Fruit fly (Drosophila melanogaster): ENCODE measurements around the gene CG33333.
"Not testable (repeated sequence)": the region's sequence is repeated elsewhere in the genome, so short reads cannot be mapped to it uniquely, and the experiment has no call there.

The CG33333 gene

dm6 chr3R:17440628-17441027, 23.4 kb downstream of the CG33333 start, which contains the start of gene CG14331:
TSS of gene CG14331 (minus strand) at chr3R:17440728.
- TF ChIP-seq noc (tag; optimal IDR thresholded peaks at IDR 0.05) = no peak

- TF ChIP-seq noc (tag; optimal IDR thresholded peaks at IDR 0.05) = no peak
Observed at dm6 chr3R:17447615-17448014, 30.3 kb downstream of the CG33333 start.

DNA sequence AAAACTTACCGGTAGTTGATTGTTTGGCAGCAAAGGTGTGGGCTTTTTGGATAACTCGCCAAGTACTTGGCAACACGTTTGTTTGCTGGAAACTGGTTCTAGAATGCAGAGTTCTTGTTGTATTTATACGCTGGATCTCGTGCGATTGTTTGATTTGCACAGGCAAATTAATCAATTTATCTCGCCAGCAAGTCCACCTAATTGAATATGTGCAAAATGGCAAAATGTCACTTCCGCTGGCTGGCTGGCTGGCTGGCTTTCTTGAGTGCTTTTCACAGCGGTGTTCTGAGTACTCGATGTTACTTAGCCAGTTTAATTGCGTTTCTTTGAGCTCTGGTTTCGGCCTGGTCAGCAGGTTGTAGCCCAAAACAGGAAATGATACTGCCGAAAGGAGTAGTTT, 31.5 kb downstream of the CG33333 start, which contains the start of gene Eh:
Gene Eh, minus strand, starts transcription at position 101 of the 400 bp plus-strand sequence.
- TF ChIP-seq noc (tag; optimal IDR thresholded peaks at IDR 0.05) = no peak

dm6 chr3R:17449402-17449801, 32.1 kb downstream of the CG33333 start:
- TF ChIP-seq noc (tag; optimal IDR thresholded peaks at IDR 0.05) = no peak

DNA sequence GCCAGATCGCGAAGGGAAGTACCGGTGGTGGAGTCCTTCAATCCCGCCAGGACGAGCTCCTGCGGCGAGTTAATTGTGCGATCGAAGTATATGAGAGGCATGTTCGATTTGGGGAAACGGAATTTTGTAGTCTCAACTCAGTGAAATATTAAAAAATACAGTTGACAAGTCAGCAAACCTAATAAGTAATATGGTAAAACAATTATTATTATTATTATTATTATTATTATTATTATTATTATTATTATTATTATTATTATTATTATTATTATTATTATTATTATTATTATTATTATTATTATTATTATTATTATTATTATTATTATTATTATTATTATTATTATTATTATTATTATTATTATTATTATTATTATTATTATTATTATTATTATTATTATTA, 39.4 kb downstream of the CG33333 start, which contains the start of gene CG14330:
Gene CG14330, minus strand, starts transcription at position 101 of the 400 bp plus-strand sequence.
- not testable (repeated sequence) for TF ChIP-seq noc (tag; optimal IDR thresholded peaks at IDR 0.05)

Measured in whole organism, larva.